Fruit fly (Drosophila melanogaster) whole organism, embryonic: ENCODE measurements around the gene CG14327.
A peak's percentile ranks its signal among the peaks of the same experiment; 100 is the strongest.

Experiments
- CG10366 ChIP-seq: fragments of 200-800 bp; sonication (Bioruptor generic); IDR thresholded peaks from 2 replicates; pipeline ENCODE4 v1.3.6; 2022; ENCODE audit warnings: missing biosample characterization, missing genetic modification characterization
- CG12219 ChIP-seq: fragments of 200-800 bp; sonication (Bioruptor generic); optimal IDR thresholded peaks from 3 replicates; lab custom pipeline; 2018; ENCODE audit warnings: missing biosample characterization, mild to moderate bottlenecking, missing genetic modification characterization
- CG1233 ChIP-seq: fragments of 200-800 bp; sonication (Bioruptor generic); optimal IDR thresholded peaks from 4 replicates; lab custom pipeline; 2018; ENCODE audit warnings: missing biosample characterization, mild to moderate bottlenecking, missing genetic modification characterization
- CG12942 ChIP-seq: fragments of 200-800 bp; sonication (Bioruptor generic); optimal IDR thresholded peaks from 3 replicates; lab custom pipeline; 2016; ENCODE audit warnings: missing biosample characterization, missing genetic modification characterization
- CG13624 ChIP-seq: fragments of 200-800 bp; sonication (Bioruptor generic); optimal IDR thresholded peaks from 2 replicates; lab custom pipeline; 2016; ENCODE audit warnings: missing biosample characterization, missing genetic modification characterization
- CG14860 ChIP-seq: fragments of 200-800 bp; sonication (Bioruptor generic); IDR thresholded peaks from 3 replicates; pipeline ENCODE4 v1.3.6; 2022; ENCODE audit warnings: missing biosample characterization, missing genetic modification characterization; ENCODE audit not compliant: partially characterized antibody
- CG15514 ChIP-seq: fragments of 200-800 bp; sonication (Bioruptor generic); optimal IDR thresholded peaks from 3 replicates; lab custom pipeline; 2017; ENCODE audit warnings: missing biosample characterization, missing genetic modification characterization, mild to moderate bottlenecking, moderate library complexity, missing genetic modification reagents
- CG16779 ChIP-seq: fragments of 200-800 bp; sonication (Bioruptor generic); IDR thresholded peaks from 2 replicates; pipeline ENCODE4 v1.3.6; 2022; ENCODE audit warnings: missing biosample characterization, missing genetic modification characterization
- CG17328 ChIP-seq: fragments of 200-800 bp; sonication (Bioruptor generic); IDR thresholded peaks from 2 replicates; pipeline ENCODE4 v1.3.6; 2022; ENCODE audit warnings: missing biosample characterization, missing genetic modification characterization
- CG17359 ChIP-seq: fragments of 200-800 bp; sonication (Bioruptor generic); optimal IDR thresholded peaks from 3 replicates; lab custom pipeline; 2018; ENCODE audit warnings: missing biosample characterization, mild to moderate bottlenecking, missing genetic modification characterization, moderate library complexity
- CG17802 ChIP-seq: fragments of 200-800 bp; sonication (Bioruptor generic); optimal IDR thresholded peaks from 2 replicates; lab custom pipeline; 2018; ENCODE audit warnings: missing biosample characterization, mild to moderate bottlenecking, missing genetic modification characterization, moderate library complexity
- CG18476 ChIP-seq: fragments of 200-800 bp; sonication (Bioruptor generic); optimal IDR thresholded peaks from 2 replicates; lab custom pipeline; 2016; ENCODE audit warnings: missing biosample characterization, mild to moderate bottlenecking, missing genetic modification characterization
- CG2116 ChIP-seq: fragments of 200-800 bp; sonication (Bioruptor generic); optimal IDR thresholded peaks from 3 replicates; lab custom pipeline; 2018; ENCODE audit warnings: missing biosample characterization, mild to moderate bottlenecking, missing genetic modification characterization
- CG2120 ChIP-seq: fragments of 200-800 bp; sonication (Bioruptor generic); optimal IDR thresholded peaks from 3 replicates; lab custom pipeline; 2016; ENCODE audit warnings: missing biosample characterization, missing genetic modification characterization
- CG2712 ChIP-seq: fragments of 200-800 bp; optimal IDR thresholded peaks from 3 replicates; lab custom pipeline; 2019; ENCODE audit warnings: missing biosample characterization, mild to moderate bottlenecking, missing genetic modification characterization, moderate library complexity
- CG30431 ChIP-seq: fragments of 200-800 bp; sonication (Bioruptor generic); optimal IDR thresholded peaks from 2 replicates; lab custom pipeline; 2017; ENCODE audit warnings: missing biosample characterization, missing genetic modification characterization
- CG31441 ChIP-seq: fragments of 200-800 bp; sonication (Bioruptor generic); IDR thresholded peaks from 2 replicates; pipeline ENCODE4 v1.3.6; 2022; ENCODE audit warnings: missing biosample characterization, missing genetic modification characterization
- CG3281 ChIP-seq: fragments of 200-800 bp; sonication (Bioruptor generic); optimal IDR thresholded peaks from 3 replicates; lab custom pipeline; 2017; ENCODE audit warnings: missing biosample characterization, mild to moderate bottlenecking, missing genetic modification characterization
- CG3995 ChIP-seq: fragments of 200-800 bp; sonication (Bioruptor generic); optimal IDR thresholded peaks from 3 replicates; lab custom pipeline; 2016; ENCODE audit warnings: missing biosample characterization, missing genetic modification characterization
- CG5953 ChIP-seq: fragments of 200-800 bp; sonication (Bioruptor generic); IDR thresholded peaks from 2 replicates; pipeline ENCODE4 v1.3.6; 2022; ENCODE audit warnings: missing biosample characterization, missing genetic modification characterization
- CG7963 ChIP-seq: fragments of 200-800 bp; sonication (Bioruptor generic); IDR thresholded peaks from 3 replicates; pipeline ENCODE4 v1.3.6; 2022; ENCODE audit warnings: missing biosample characterization, missing genetic modification characterization; ENCODE audit not compliant: partially characterized antibody
- CG8765 ChIP-seq: fragments of 200-800 bp; sonication (Bioruptor generic); IDR thresholded peaks from 2 replicates; pipeline ENCODE4 v1.3.6; 2022; ENCODE audit warnings: missing biosample characterization, missing genetic modification characterization
- CrebB ChIP-seq: fragments of 200-800 bp; sonication (Bioruptor generic); optimal IDR thresholded peaks from 3 replicates; lab custom pipeline; 2018; ENCODE audit warnings: missing biosample characterization, mild to moderate bottlenecking, missing genetic modification characterization
- Doc2 ChIP-seq: fragments of 200-800 bp; sonication (Bioruptor generic); IDR thresholded peaks from 2 replicates; pipeline ENCODE4 v1.3.6; 2022; ENCODE audit warnings: missing biosample characterization, missing genetic modification characterization
- HLH4C ChIP-seq: fragments of 200-800 bp; sonication (Bioruptor generic); IDR thresholded peaks from 3 replicates; pipeline ENCODE4 v1.3.6; 2022; ENCODE audit warnings: missing biosample characterization, missing genetic modification characterization; ENCODE audit not compliant: partially characterized antibody
- HLH54F ChIP-seq: fragments of 200-800 bp; sonication (Bioruptor generic); optimal IDR thresholded peaks from 3 replicates; lab custom pipeline; 2016; ENCODE audit warnings: missing biosample characterization, missing genetic modification characterization
- HLHmδ ChIP-seq: fragments of 200-800 bp; sonication (Bioruptor generic); optimal IDR thresholded peaks from 2 replicates; lab custom pipeline; 2018; ENCODE audit warnings: missing biosample characterization, mild to moderate bottlenecking, missing genetic modification characterization, moderate library complexity
- Hr51 ChIP-seq, 2 experiments: fragments of 200-800 bp; sonication (Bioruptor generic); optimal IDR thresholded peaks; 2 replicates in 1 of 2; 3 replicates in 1 of 2; lab custom pipeline; 2016 to 2018; ENCODE audit warnings: missing biosample characterization in 2 of 2, missing genetic modification characterization in 2 of 2, mild to moderate bottlenecking in 1 of 2, moderate library complexity in 1 of 2
- Myb ChIP-seq: fragments of 200-800 bp; sonication (Bioruptor generic); optimal IDR thresholded peaks from 2 replicates; lab custom pipeline; 2016; ENCODE audit warnings: missing biosample characterization, missing genetic modification characterization
- Nf-YA ChIP-seq: fragments of 200-800 bp; sonication (Bioruptor generic); IDR thresholded peaks from 2 replicates; pipeline ENCODE4 v1.3.6; 2022; ENCODE audit warnings: missing biosample characterization, missing genetic modification characterization
- Sox100B ChIP-seq: fragments of 200-800 bp; sonication (Bioruptor generic); optimal IDR thresholded peaks from 3 replicates; lab custom pipeline; 2018; ENCODE audit warnings: missing biosample characterization, mild to moderate bottlenecking, missing genetic modification characterization
- Stat92E ChIP-seq, 3 experiments: fragments of >200 bp in 2 of 3; fragments of 200-800 bp in 1 of 3; sonication (Bioruptor generic) in 1 of 3; optimal IDR thresholded peaks; 2 replicates each; lab custom pipeline; 2017 to 2019; ENCODE audit warnings: missing biosample characterization in 3 of 3, missing genetic modification characterization in 3 of 3, mild to moderate bottlenecking in 1 of 3, moderate library complexity in 1 of 3
- emc ChIP-seq: fragments of 200-800 bp; sonication (Bioruptor generic); optimal IDR thresholded peaks from 2 replicates; lab custom pipeline; 2016; ENCODE audit warnings: missing biosample characterization, missing genetic modification characterization
- ewg ChIP-seq: fragments of 200-800 bp; sonication (Bioruptor generic); optimal IDR thresholded peaks from 3 replicates; lab custom pipeline; 2017; ENCODE audit warnings: mild to moderate bottlenecking, missing biosample characterization, missing genetic modification reagents, missing genetic modification characterization
- fd102C ChIP-seq: fragments of 200-800 bp; sonication (Bioruptor generic); optimal IDR thresholded peaks from 2 replicates; lab custom pipeline; 2018; ENCODE audit warnings: missing biosample characterization, mild to moderate bottlenecking, missing genetic modification characterization, moderate library complexity
- gce ChIP-seq: fragments of 200-800 bp; sonication (Bioruptor generic); IDR thresholded peaks from 3 replicates; pipeline ENCODE4 v1.3.6; 2022; ENCODE audit warnings: missing biosample characterization, missing genetic modification characterization
- gcm ChIP-seq: fragments of 200-800 bp; sonication (Bioruptor generic); optimal IDR thresholded peaks from 2 replicates; lab custom pipeline; 2019; ENCODE audit warnings: missing biosample characterization, mild to moderate bottlenecking, missing genetic modification characterization, moderate library complexity
- jing ChIP-seq: fragments of 200-800 bp; sonication (Bioruptor generic); optimal IDR thresholded peaks from 2 replicates; lab custom pipeline; 2018; ENCODE audit warnings: missing biosample characterization, mild to moderate bottlenecking, missing genetic modification characterization
- jumu ChIP-seq: fragments of 200-800 bp; sonication (Bioruptor generic); optimal IDR thresholded peaks from 3 replicates; lab custom pipeline; 2016; ENCODE audit warnings: missing biosample characterization, missing genetic modification characterization
- knrl ChIP-seq: fragments of 200-800 bp; sonication (Bioruptor generic); IDR thresholded peaks from 3 replicates; pipeline ENCODE4 v1.3.6; 2022; ENCODE audit warnings: missing biosample characterization, missing genetic modification characterization; ENCODE audit not compliant: partially characterized antibody
- lola ChIP-seq, 3 experiments: fragments of >200 bp in 2 of 3; fragments of 200-800 bp in 1 of 3; sonication (Bioruptor generic) in 1 of 3; optimal IDR thresholded peaks; 2 replicates each; lab custom pipeline; 2017 to 2019; ENCODE audit warnings: missing biosample characterization in 3 of 3, missing genetic modification characterization in 3 of 3, mild to moderate bottlenecking in 1 of 3, moderate library complexity in 1 of 3
- org-1 ChIP-seq: fragments of 200-800 bp; sonication (Bioruptor generic); optimal IDR thresholded peaks from 2 replicates; lab custom pipeline; 2017; ENCODE audit warnings: missing biosample characterization, missing genetic modification characterization
- otp ChIP-seq: fragments of 200-800 bp; sonication (Bioruptor generic); IDR thresholded peaks from 3 replicates; pipeline ENCODE4, ENCODE4 v1.3.6; 2022; ENCODE audit warnings: missing biosample characterization, missing genetic modification characterization
- pnt ChIP-seq: fragments of 200-800 bp; sonication (Bioruptor generic); optimal IDR thresholded peaks from 3 replicates; lab custom pipeline; 2016; ENCODE audit warnings: missing biosample characterization, missing genetic modification characterization
- sens ChIP-seq: fragments of 200-800 bp; sonication (Bioruptor generic); peaks from one replicate; lab custom pipeline; 2016; ENCODE audit warnings: missing biosample characterization, missing genetic modification characterization
- sim ChIP-seq: fragments of 200-800 bp; sonication (Bioruptor generic); IDR thresholded peaks from 2 replicates; pipeline ENCODE4 v1.3.6; 2022; ENCODE audit warnings: missing biosample characterization, missing genetic modification characterization
- tgo ChIP-seq: fragments of 200-800 bp; sonication (Bioruptor generic); IDR thresholded peaks from 3 replicates; pipeline ENCODE4 v1.3.6; 2022; ENCODE audit warnings: missing biosample characterization, missing genetic modification characterization
- zen2 ChIP-seq: fragments of 200-800 bp; sonication (Bioruptor generic); IDR thresholded peaks from 3 replicates; pipeline ENCODE4 v1.3.6; 2022; ENCODE audit warnings: missing biosample characterization, missing genetic modification characterization; ENCODE audit not compliant: partially characterized antibody

The CG14327 gene

DNA sequence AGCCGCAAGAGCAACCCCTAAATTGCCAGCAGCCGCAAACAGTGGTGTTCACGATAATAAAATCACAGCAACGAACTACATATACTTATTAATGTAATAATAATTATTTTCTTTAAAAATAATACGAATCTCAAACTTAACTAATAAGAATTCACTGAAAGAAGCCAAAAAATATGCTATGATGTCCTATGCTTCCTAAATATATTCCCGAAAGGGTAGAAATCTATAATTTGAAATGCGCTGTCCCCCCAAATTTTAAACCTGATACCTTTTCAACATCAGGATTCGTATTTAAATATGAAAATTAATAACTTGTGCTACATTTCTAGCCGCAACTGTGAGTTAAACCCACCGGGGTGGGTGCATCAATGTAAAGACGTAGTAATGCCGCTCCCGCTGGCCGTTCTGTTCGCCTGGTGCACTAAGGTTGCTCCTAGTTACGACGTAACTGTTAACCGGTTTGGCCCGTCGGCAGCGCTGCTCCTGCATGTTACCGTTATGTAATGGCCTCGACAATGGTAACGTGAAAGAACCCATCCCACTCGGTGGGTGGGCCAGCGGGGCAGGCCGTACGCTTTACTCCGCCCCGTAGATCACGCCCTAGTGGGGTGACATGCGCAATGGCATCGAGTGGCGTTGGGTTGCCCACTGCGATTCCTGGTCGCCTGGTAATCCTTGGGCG is 9.2 kb upstream of the CG14327 start (continued):
- TF ChIP-seq HLH4C (GFP tag; lab: Robert Waterston, UW), result no peak
- no peak for TF ChIP-seq Nf-YA (GFP tag; lab: Robert Waterston, UW)
- TF ChIP-seq Myb (GFP tag; lab: Kevin White, UChicago), result no peak
- TF ChIP-seq CG12219 (GFP tag; lab: Kevin White, UChicago), result peak; percentile 68
- TF ChIP-seq Doc2 (GFP tag; lab: Robert Waterston, UW), result no peak
- no peak for TF ChIP-seq gce
- TF ChIP-seq CG17328 (GFP tag; lab: Robert Waterston, UW), result peak; percentile 78
- TF ChIP-seq Sox100B (GFP tag; lab: Kevin White, UChicago), result peak; percentile 90
- no peak for TF ChIP-seq CrebB
- peak; percentile 72 for TF ChIP-seq gcm (GFP tag; lab: Kevin White, UChicago)
- peak; percentile 11 for TF ChIP-seq CG13624 (GFP tag; lab: Kevin White, UChicago)
- TF ChIP-seq zen2, result no peak
- TF ChIP-seq org-1, result peak; percentile 79
- peak; percentile 49 for TF ChIP-seq jing
- peak; percentile 74 for TF ChIP-seq CG8765 (GFP tag; lab: Robert Waterston, UW)
- peak; percentile 63 for TF ChIP-seq CG15514
- TF ChIP-seq tgo, result peak; percentile 62; the same call in 2 of the 3 replicates
- TF ChIP-seq ewg, result peak; percentile 98
- peak; percentile 17 to 84 for TF ChIP-seq Hr51 (GFP tag; optimal IDR thresholded peaks at IDR 0.05; lab: Kevin White, UChicago)
- no peak for TF ChIP-seq HLHmδ
- peak; percentile 88 for TF ChIP-seq CG1233
- TF ChIP-seq jumu, result no peak
- peak; percentile 84 for TF ChIP-seq CG3281 (GFP tag; lab: Kevin White, UChicago)
- peak; percentile 90 for TF ChIP-seq sens (GFP tag; lab: Kevin White, UChicago)
- no peak for TF ChIP-seq CG16779 (GFP tag; lab: Robert Waterston, UW)
- TF ChIP-seq CG17802 (tag; lab: Kevin White, UChicago), result peak; percentile 57
- peak; percentile 83 for TF ChIP-seq CG30431 (GFP tag; lab: Kevin White, UChicago)
- TF ChIP-seq CG3995 (GFP tag; lab: Kevin White, UChicago), result no peak
- peak; percentile 86 for TF ChIP-seq fd102C (GFP tag; lab: Kevin White, UChicago)
- peak; percentile 79 for TF ChIP-seq CG17359 (tag; lab: Kevin White, UChicago)
- peak; percentile 19 for TF ChIP-seq CG12942 (GFP tag; lab: Kevin White, UChicago)
- TF ChIP-seq otp, result 0 out of 3 replicates have a peak, but pooled peaks have one; percentile 19
- no peak for TF ChIP-seq Stat92E (GFP tag; optimal IDR thresholded peaks at IDR 0.05; lab: Kevin White, UChicago)
- no peak for TF ChIP-seq CG5953
- TF ChIP-seq CG10366, result 0 out of 2 replicates have a peak, but pooled peaks have one; percentile 27
- TF ChIP-seq lola (GFP tag; optimal IDR thresholded peaks at IDR 0.05; lab: Kevin White, UChicago), result peak in 1 of 3 experiments; percentile 93
- peak; percentile 41; the same call in 1 of the 2 replicates for TF ChIP-seq sim (GFP tag; lab: Robert Waterston, UW)
- TF ChIP-seq CG18476 (GFP tag; lab: Kevin White, UChicago), result peak; percentile 47
- TF ChIP-seq CG7963, result no peak
- TF ChIP-seq CG2712 (tag; lab: Kevin White, UChicago), result peak; percentile 93
- TF ChIP-seq knrl (GFP tag; lab: Robert Waterston, UW), result no peak
- TF ChIP-seq HLH54F, result no peak
- TF ChIP-seq CG2116 (GFP tag; lab: Kevin White, UChicago), result peak; percentile 61
- TF ChIP-seq emc (GFP tag; lab: Kevin White, UChicago), result no peak
- TF ChIP-seq pnt (GFP tag; lab: Kevin White, UChicago), result no peak
- TF ChIP-seq CG2120 (GFP tag; lab: Kevin White, UChicago), result peak; percentile 59
- 0 out of 3 replicates have a peak, but pooled peaks have one; percentile 30 for TF ChIP-seq CG14860 (GFP tag; lab: Robert Waterston, UW)
- peak; percentile 91 for TF ChIP-seq CG31441 (GFP tag; lab: Robert Waterston, UW)
